Worm (Caenorhabditis elegans) whole organism, mixed stage, embryonic: ENCODE measurements around the gene srpa-72.

Experiments used
- M03D4.4 ChIP-seq: sonication (generic microtip); optimal IDR thresholded peaks from 2 replicates; lab custom pipeline; 2017; ENCODE audit warnings: mild to moderate bottlenecking, missing genetic modification characterization, missing compliant biosample characterization
- blmp-1 ChIP-seq: fragments of 150-350 bp; optimal IDR thresholded peaks from 2 replicates; lab custom pipeline; 2014; ENCODE audit warnings: missing biosample characterization, missing genetic modification characterization
- ceh-39 ChIP-seq: fragments of 150-350 bp; optimal IDR thresholded peaks from 2 replicates; lab custom pipeline; 2014; ENCODE audit warnings: missing biosample characterization, missing genetic modification characterization
- ceh-43 ChIP-seq: fragments of 200-800 bp; sonication (Bioruptor generic); optimal IDR thresholded peaks from 2 replicates; lab custom pipeline; 2018; ENCODE audit warnings: mild to moderate bottlenecking, missing genetic modification characterization, moderate library complexity, missing compliant biosample characterization
- ces-1 ChIP-seq: fragments of 150-350 bp; optimal IDR thresholded peaks from 2 replicates; lab custom pipeline; 2014; ENCODE audit warnings: missing biosample characterization, missing genetic modification reagents, missing genetic modification characterization
- cnd-1 ChIP-seq: fragments of 200-800 bp; sonication (Bioruptor generic); optimal IDR thresholded peaks from 2 replicates; lab custom pipeline; 2018; ENCODE audit warnings: mild to moderate bottlenecking, missing genetic modification characterization, missing compliant biosample characterization
- drap-1 ChIP-seq: fragments of 200-800 bp; sonication (Bioruptor generic); optimal IDR thresholded peaks from 3 replicates; lab custom pipeline; 2018; ENCODE audit warnings: mild to moderate bottlenecking, missing genetic modification characterization, missing compliant biosample characterization
- elt-1 ChIP-seq: sonication (generic microtip); optimal IDR thresholded peaks from 2 replicates; lab custom pipeline; 2017; ENCODE audit warnings: missing genetic modification characterization, mild to moderate bottlenecking, missing compliant biosample characterization, antibody characterized with exemption, moderate library complexity, borderline replicate concordance; ENCODE audit not compliant: insufficient read depth
- elt-3 ChIP-seq: fragments of 150-350 bp; optimal IDR thresholded peaks from 2 replicates; lab custom pipeline; 2014; ENCODE audit warnings: missing biosample characterization, missing genetic modification characterization
- ham-2 ChIP-seq: fragments of 200-800 bp; sonication (Bioruptor generic); optimal IDR thresholded peaks from 2 replicates; lab custom pipeline; 2018; ENCODE audit warnings: mild to moderate bottlenecking, missing genetic modification characterization, missing compliant biosample characterization
- hlh-1 ChIP-seq: fragments of 150-350 bp; optimal IDR thresholded peaks from 2 replicates; lab custom pipeline; 2014; ENCODE audit warnings: missing biosample characterization, missing genetic modification reagents, missing genetic modification characterization
- lsy-2 ChIP-seq: fragments of 150-350 bp; optimal IDR thresholded peaks from 2 replicates; lab custom pipeline; 2014; ENCODE audit warnings: missing biosample characterization, missing genetic modification characterization
- mab-5 ChIP-seq: fragments of 150-350 bp; optimal IDR thresholded peaks from 2 replicates; lab custom pipeline; 2014; ENCODE audit warnings: missing biosample characterization, missing genetic modification characterization
- mls-2 ChIP-seq: sonication (generic microtip); optimal IDR thresholded peaks from 2 replicates; lab custom pipeline; 2016; ENCODE audit warnings: mild to moderate bottlenecking, missing genetic modification characterization, moderate library complexity, missing compliant biosample characterization
- nhr-12 ChIP-seq: fragments of 150-350 bp; optimal IDR thresholded peaks from 2 replicates; lab custom pipeline; 2014; ENCODE audit warnings: missing biosample characterization, missing genetic modification characterization
- nhr-2 ChIP-seq: fragments of 150-350 bp; optimal IDR thresholded peaks from 2 replicates; lab custom pipeline; 2014; ENCODE audit warnings: missing biosample characterization, missing genetic modification characterization
- nhr-28 ChIP-seq: fragments of 150-350 bp; optimal IDR thresholded peaks from 2 replicates; lab custom pipeline; 2014; ENCODE audit warnings: missing biosample characterization, missing genetic modification characterization
- nhr-76 ChIP-seq: sonication (generic microtip); optimal IDR thresholded peaks from 2 replicates; lab custom pipeline; 2017; ENCODE audit warnings: missing biosample characterization, missing genetic modification characterization
- pha-4 ChIP-seq: fragments of 150-350 bp; optimal IDR thresholded peaks from 2 replicates; lab custom pipeline; 2018; ENCODE audit warnings: missing biosample characterization, missing genetic modification reagents, missing genetic modification characterization
- sem-2 ChIP-seq: fragments of 200-800 bp; sonication (Bioruptor generic); optimal IDR thresholded peaks from 2 replicates; lab custom pipeline; 2018; ENCODE audit warnings: mild to moderate bottlenecking, missing genetic modification characterization, missing compliant biosample characterization
- snpc-4 ChIP-seq: fragments of 150-350 bp; optimal IDR thresholded peaks from 2 replicates; lab custom pipeline; 2014; ENCODE audit warnings: missing biosample characterization, missing genetic modification characterization
- sptf-1 ChIP-seq: sonication (generic microtip); optimal IDR thresholded peaks from 2 replicates; lab custom pipeline; 2017; ENCODE audit warnings: mild to moderate bottlenecking, missing genetic modification characterization, moderate library complexity, missing compliant biosample characterization
- tbx-8 ChIP-seq: fragments of 200-800 bp; sonication (Bioruptor generic); optimal IDR thresholded peaks from 2 replicates; lab custom pipeline; 2018; ENCODE audit warnings: mild to moderate bottlenecking, missing genetic modification characterization, moderate library complexity, missing compliant biosample characterization
- unc-62 ChIP-seq: fragments of 150-350 bp; optimal IDR thresholded peaks from 2 replicates; lab custom pipeline; 2014; ENCODE audit warnings: missing biosample characterization, missing genetic modification reagents, missing genetic modification characterization
- ztf-11 ChIP-seq: fragments of 150-350 bp; optimal IDR thresholded peaks from 2 replicates; lab custom pipeline; 2014; ENCODE audit warnings: missing biosample characterization, missing genetic modification characterization

Gene srpa-72

DNA sequence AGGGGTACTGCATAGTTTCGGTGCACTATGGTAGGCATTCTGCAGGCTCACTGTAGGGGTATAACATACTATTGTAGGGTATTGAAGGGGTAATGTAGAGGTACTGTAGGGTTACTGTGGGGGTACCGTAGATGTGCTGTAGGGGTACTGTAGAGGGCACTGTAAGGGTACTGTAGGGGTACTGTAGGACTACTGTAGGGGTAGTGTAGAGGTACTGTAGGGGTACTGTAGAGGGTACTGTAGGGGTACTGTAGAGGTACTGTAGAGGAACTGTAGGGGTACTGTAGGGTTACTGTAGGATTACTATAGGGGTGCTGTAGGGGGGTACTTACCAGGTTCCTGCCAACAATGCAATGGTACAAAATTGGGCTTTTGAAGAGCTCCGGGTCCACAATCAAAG lies 42.9 kb downstream of the srpa-72 start:
- peak; percentile 34 for TF ChIP-seq lsy-2 (tag; lab: Kevin White, UChicago)
- no peak for TF ChIP-seq ztf-11
- TF ChIP-seq mls-2 (tag; lab: Kevin White, UChicago), result peak; percentile 3
- TF ChIP-seq sptf-1, result peak; percentile 18
- no peak for TF ChIP-seq elt-1 (tag; lab: Kevin White, UChicago)
- no peak for TF ChIP-seq pha-4 (tag; lab: Kevin White, UChicago)
- TF ChIP-seq snpc-4 (tag; lab: Kevin White, UChicago), result no peak
- TF ChIP-seq nhr-2 (tag; lab: Kevin White, UChicago), result no peak

DNA sequence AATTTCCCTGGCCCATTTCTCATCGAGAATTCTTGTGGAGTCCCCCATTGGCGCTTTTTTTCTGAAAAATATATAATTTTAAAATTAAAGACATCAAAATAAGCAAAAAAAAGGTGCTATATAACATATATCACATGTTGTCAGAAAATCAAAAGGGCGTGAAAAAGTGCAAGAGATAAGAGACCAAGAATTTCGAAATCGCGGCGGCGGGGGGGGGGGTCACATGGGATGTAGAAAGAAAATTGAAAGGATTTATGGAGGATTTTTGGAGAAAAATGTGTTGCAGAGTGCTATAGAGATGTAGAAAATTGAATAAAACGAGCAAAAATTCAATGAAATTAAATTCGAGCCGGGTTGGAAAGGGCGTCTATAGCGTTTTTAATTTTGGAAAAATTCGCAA lies 43.9 kb downstream of the srpa-72 start, which contains the start of gene K12H6.6:
TSS of gene K12H6.6 (minus strand) at position 61 of the 400 bp plus-strand sequence.
- no peak for TF ChIP-seq mab-5 (tag; lab: Kevin White, UChicago)
- TF ChIP-seq ceh-39 (tag; lab: Kevin White, UChicago), result no peak
- no peak for TF ChIP-seq ceh-43
- no peak for TF ChIP-seq nhr-28 (tag; lab: Kevin White, UChicago)
- TF ChIP-seq, all 35 proteins: peak for 0

DNA sequence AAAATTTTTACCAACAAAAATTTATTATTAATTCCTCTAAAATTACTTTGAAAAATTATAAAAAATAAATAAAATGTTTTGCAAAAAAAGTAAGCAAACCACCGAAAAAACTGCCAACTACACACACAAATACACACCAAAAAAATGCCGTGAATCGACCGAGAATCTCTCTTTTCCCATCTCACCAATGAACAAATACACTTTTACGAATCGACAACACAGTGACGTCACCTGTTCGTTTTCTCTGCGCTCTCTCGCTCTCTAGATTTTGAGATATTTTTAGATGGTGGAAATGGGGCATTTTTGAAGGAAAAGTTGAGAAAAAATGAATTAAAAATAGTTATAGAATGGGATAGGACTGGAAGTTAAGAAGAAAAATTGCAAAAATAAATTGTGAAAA lies 44.8 kb downstream of the srpa-72 start:
- TF ChIP-seq ceh-43 (no peak), hlh-1 (tag; lab: Kevin White, UChicago) (peak; percentile 1)

DNA sequence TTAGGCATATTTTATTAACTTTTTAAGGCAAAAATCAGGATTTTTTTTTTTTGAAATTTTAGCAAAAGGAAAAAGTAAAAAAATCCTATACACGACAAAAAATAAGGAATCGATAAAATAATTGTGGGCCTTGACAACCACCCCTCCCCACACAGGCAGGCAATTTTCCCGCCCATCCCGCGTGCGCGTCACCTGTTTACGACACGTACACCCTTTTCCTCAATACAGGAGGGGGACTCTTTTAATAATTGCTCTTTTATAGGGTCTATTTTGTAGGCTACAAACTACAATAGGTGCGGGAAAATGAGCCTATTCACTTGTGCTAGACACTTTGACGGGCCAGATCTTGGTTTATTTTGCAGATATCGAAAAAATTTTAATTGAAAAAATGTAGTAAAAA lies 45.3 kb downstream of the srpa-72 start:
- TF ChIP-seq mls-2 (tag; lab: Kevin White, UChicago), result peak; percentile 34
- TF ChIP-seq ceh-39 (tag; lab: Kevin White, UChicago), result peak; percentile 52
- no peak for TF ChIP-seq elt-3 (tag; lab: Kevin White, UChicago)
- no peak for TF ChIP-seq sem-2 (GFP tag; lab: Kevin White, UChicago)
- TF ChIP-seq hlh-1 (tag; lab: Kevin White, UChicago), result peak; percentile 81
- TF ChIP-seq ceh-43, result peak; percentile 61
- no peak for TF ChIP-seq M03D4.4 (tag; lab: Kevin White, UChicago)
- peak; percentile 52 for TF ChIP-seq nhr-12

DNA sequence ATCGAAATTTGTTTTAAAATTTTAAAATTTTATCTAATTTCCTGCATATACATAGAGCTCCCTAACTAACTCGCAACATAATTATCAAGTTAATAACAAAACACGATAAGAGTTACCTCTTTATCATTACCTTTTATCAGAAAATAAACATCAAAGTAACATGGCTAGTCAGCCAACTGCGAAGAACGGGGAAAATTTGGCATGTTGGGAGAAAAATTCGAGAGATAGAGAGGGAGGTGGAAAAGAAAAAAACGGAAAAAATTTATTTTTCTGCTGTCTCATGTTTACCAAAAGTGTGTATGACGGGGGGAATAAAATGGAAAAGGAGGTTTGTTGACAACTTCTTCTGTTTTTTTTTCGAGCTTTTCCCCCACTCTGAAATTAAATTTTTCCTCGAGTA lies 46.8 kb downstream of the srpa-72 start:
- TF ChIP-seq ham-2 (GFP tag; lab: Kevin White, UChicago) (no peak), ces-1 (GFP tag; lab: Kevin White, UChicago) (peak; percentile 8)

DNA sequence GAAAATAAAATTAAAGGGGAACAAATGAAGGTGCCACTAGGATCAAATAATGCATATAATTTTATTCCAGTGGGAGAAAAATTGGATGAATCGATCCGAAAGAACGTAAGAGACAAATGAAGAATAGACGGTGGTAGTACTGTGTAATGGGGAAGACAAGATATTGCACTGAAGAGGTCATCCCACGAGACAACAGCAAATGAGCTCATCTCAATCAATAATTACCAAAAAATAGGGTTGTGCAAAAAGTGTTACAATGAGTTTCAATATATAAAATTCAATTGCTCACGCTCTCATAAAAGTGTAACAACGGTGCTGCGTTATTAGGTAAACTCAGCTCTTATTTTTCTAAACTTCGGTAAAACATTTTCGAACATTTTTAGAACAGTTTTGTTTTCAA lies 49.6 kb downstream of the srpa-72 start, which contains the start of gene K12H6.7:
TSS of gene K12H6.7 (minus strand) at position 101 of the 400 bp plus-strand sequence.
- no peak for TF ChIP-seq nhr-28 (tag; lab: Kevin White, UChicago)
- no peak for TF ChIP-seq cnd-1 (tag; lab: Kevin White, UChicago)
- no peak for TF ChIP-seq nhr-76 (tag; lab: Kevin White, UChicago)
- TF ChIP-seq, all 35 proteins: peak for 0

DNA sequence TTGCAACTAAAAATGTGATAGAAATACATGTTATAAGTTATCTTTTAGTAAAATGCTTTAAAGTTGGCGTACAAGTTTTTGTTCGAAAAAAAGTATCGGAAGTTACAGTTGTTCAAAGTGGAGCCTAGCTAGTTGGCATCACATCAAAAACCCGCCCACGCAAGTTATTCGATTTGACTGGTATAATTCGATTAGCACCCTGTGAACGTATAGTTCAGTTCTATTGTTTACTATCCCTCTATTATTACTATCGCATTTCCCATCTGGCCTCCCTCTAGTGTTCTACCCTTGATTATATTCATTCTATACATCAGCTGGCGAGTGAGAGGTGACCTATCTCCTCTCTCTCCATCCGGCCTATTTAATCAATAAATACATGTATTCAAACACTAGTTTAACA lies 51.7 kb downstream of the srpa-72 start, which contains the start of gene Y110A2AL.4:
TSS of gene Y110A2AL.4 (plus strand) at position 301 of the 400 bp plus-strand sequence.
- TF ChIP-seq elt-1 (tag; lab: Kevin White, UChicago), result peak; percentile 12

DNA sequence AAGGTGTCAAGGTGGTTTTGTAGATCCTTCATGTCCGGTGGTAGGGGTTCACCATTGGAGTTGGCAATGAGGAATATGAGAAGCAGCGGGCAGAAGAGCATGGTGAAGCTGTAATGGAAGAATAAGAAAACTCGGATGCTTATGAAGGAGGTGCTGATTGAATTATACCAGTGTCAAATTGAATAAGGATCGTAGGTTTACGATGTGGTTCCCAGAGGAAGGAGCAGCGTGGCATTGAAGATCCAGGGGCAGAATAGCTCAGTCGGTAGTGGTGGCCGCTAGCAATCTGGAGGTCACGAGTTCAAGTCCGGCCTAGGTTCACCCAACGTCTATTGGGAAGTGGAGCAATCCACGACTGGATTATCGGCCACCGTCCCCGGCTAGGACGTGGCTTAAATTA lies 54.2 kb downstream of the srpa-72 start, which contains the start of gene Y110A2AL.6:
TSS of gene Y110A2AL.6 (minus strand) at position 101 of the 400 bp plus-strand sequence.
- TF ChIP-seq unc-62 (GFP tag; lab: Kevin White, UChicago), result no peak
- TF ChIP-seq elt-1 (tag; lab: Kevin White, UChicago), result no peak

DNA sequence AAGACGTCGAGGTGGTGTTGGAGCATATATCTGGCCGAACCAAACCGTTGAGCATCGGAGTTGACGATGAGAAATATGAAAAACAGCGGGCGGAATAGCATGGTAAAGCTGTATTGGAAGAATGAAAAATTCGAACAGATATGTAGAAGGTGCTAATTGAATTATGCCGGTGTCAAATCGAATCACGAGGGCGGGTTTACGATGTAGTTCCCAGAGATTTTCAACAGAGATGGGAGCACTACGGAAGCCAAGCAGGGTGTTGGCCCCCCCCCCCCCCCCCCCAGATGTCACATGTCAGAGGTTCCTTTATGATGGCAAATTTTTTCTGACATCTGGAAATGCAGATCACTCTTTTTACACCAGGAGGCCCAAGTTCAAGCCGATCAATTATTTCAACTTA lies 55.8 kb downstream of the srpa-72 start, which contains the start of gene Y110A2AL.7:
TSS of gene Y110A2AL.7 (minus strand) at position 101 of the 400 bp plus-strand sequence.
- TF ChIP-seq hlh-1 (tag; lab: Kevin White, UChicago), result no peak
- TF ChIP-seq blmp-1 (tag; lab: Kevin White, UChicago), result no peak
- no peak for TF ChIP-seq mab-5 (tag; lab: Kevin White, UChicago)
- no peak for TF ChIP-seq ces-1 (GFP tag; lab: Kevin White, UChicago)
- TF ChIP-seq tbx-8 (GFP tag; lab: Kevin White, UChicago), result no peak
- no peak for TF ChIP-seq sptf-1
- no peak for TF ChIP-seq elt-3 (tag; lab: Kevin White, UChicago)
- TF ChIP-seq lsy-2 (tag; lab: Kevin White, UChicago), result no peak
- no peak for TF ChIP-seq mls-2 (tag; lab: Kevin White, UChicago)
- no peak for TF ChIP-seq ceh-43
- TF ChIP-seq drap-1 (GFP tag; lab: Kevin White, UChicago), result no peak
